Fruit fly (Drosophila melanogaster) whole organism, embryonic: ENCODE data around the gene Cyp28c1.

ENCODE experiments used
- Adf1 ChIP-seq: fragments of 200-800 bp; sonication (Bioruptor generic); IDR thresholded peaks from 2 replicates; pipeline ENCODE4 v1.3.6; 2022; ENCODE audit warnings: missing biosample characterization, missing genetic modification characterization
- CG11560 ChIP-seq: fragments of 200-800 bp; sonication (Bioruptor generic); IDR thresholded peaks from 3 replicates; pipeline ENCODE4 v1.3.6; 2022; ENCODE audit warnings: missing biosample characterization, missing genetic modification characterization
- CG11723 ChIP-seq: fragments of 200-800 bp; sonication (Bioruptor generic); optimal IDR thresholded peaks from 2 replicates; lab custom pipeline; 2017; ENCODE audit warnings: missing biosample characterization, mild to moderate bottlenecking, missing genetic modification characterization
- CG1233 ChIP-seq: fragments of 200-800 bp; sonication (Bioruptor generic); optimal IDR thresholded peaks from 4 replicates; lab custom pipeline; 2018; ENCODE audit warnings: missing biosample characterization, mild to moderate bottlenecking, missing genetic modification characterization
- CG12391 ChIP-seq: fragments of 200-800 bp; sonication (Bioruptor generic); optimal IDR thresholded peaks from 3 replicates; lab custom pipeline; 2018; ENCODE audit warnings: missing biosample characterization, mild to moderate bottlenecking, missing genetic modification characterization, moderate library complexity
- CG13624 ChIP-seq: fragments of 200-800 bp; sonication (Bioruptor generic); optimal IDR thresholded peaks from 2 replicates; lab custom pipeline; 2016; ENCODE audit warnings: missing biosample characterization, missing genetic modification characterization
- CG14050 ChIP-seq: fragments of 200-800 bp; sonication (Bioruptor generic); IDR thresholded peaks from 3 replicates; pipeline ENCODE4 v1.3.6; 2022; ENCODE audit warnings: missing biosample characterization, missing genetic modification characterization
- CG14441 ChIP-seq: fragments of 200-800 bp; sonication (Bioruptor generic); IDR thresholded peaks from 2 replicates; pipeline ENCODE4 v1.3.6; 2022; ENCODE audit warnings: missing biosample characterization, missing genetic modification characterization
- CG15269 ChIP-seq: fragments of 200-800 bp; sonication (Bioruptor generic); optimal IDR thresholded peaks from 2 replicates; lab custom pipeline; 2018; ENCODE audit warnings: missing biosample characterization, mild to moderate bottlenecking, missing genetic modification characterization, moderate library complexity
- CG17361 ChIP-seq: fragments of 200-800 bp; sonication (Bioruptor generic); IDR thresholded peaks from 3 replicates; pipeline ENCODE4 v1.3.6; 2022; ENCODE audit warnings: missing biosample characterization, missing genetic modification characterization
- CG18476 ChIP-seq: fragments of 200-800 bp; sonication (Bioruptor generic); optimal IDR thresholded peaks from 2 replicates; lab custom pipeline; 2016; ENCODE audit warnings: missing biosample characterization, mild to moderate bottlenecking, missing genetic modification characterization
- CG18599 ChIP-seq: fragments of 200-800 bp; sonication (Bioruptor generic); optimal IDR thresholded peaks from 3 replicates; lab custom pipeline; 2017; ENCODE audit warnings: missing biosample characterization, missing genetic modification characterization, mild to moderate bottlenecking, moderate library complexity, missing genetic modification reagents
- CG2712 ChIP-seq: fragments of 200-800 bp; optimal IDR thresholded peaks from 3 replicates; lab custom pipeline; 2019; ENCODE audit warnings: missing biosample characterization, mild to moderate bottlenecking, missing genetic modification characterization, moderate library complexity
- CG31365 ChIP-seq: fragments of 200-800 bp; sonication (Bioruptor generic); optimal IDR thresholded peaks from 2 replicates; lab custom pipeline; 2018; ENCODE audit warnings: missing biosample characterization, mild to moderate bottlenecking, missing genetic modification characterization
- CG31388 ChIP-seq: fragments of 200-800 bp; sonication (Bioruptor generic); optimal IDR thresholded peaks from 2 replicates; lab custom pipeline; 2016; ENCODE audit warnings: missing biosample characterization, missing genetic modification characterization
- CG4328 ChIP-seq: fragments of 200-800 bp; sonication (Bioruptor generic); optimal IDR thresholded peaks from 3 replicates; lab custom pipeline; 2017; ENCODE audit warnings: missing biosample characterization, missing genetic modification reagents, missing genetic modification characterization
- CG4730 ChIP-seq: fragments of 200-800 bp; sonication (Bioruptor generic); IDR thresholded peaks from 2 replicates; pipeline ENCODE4 v1.3.6; 2022; ENCODE audit warnings: missing biosample characterization, missing genetic modification characterization
- CG4854 ChIP-seq: fragments of 200-800 bp; sonication (Bioruptor generic); optimal IDR thresholded peaks from 2 replicates; lab custom pipeline; 2016; ENCODE audit warnings: missing biosample characterization, missing genetic modification characterization, inconsistent platforms
- CG7556 ChIP-seq: fragments of 200-800 bp; sonication (Bioruptor generic); optimal IDR thresholded peaks from 2 replicates; lab custom pipeline; 2017; ENCODE audit warnings: missing biosample characterization, mild to moderate bottlenecking, missing genetic modification characterization
- CoRest ChIP-seq: fragments of 200-800 bp; sonication (Bioruptor generic); optimal IDR thresholded peaks from 3 replicates; lab custom pipeline; 2018; ENCODE audit warnings: missing biosample characterization, mild to moderate bottlenecking, missing genetic modification characterization, moderate library complexity
- Dfd ChIP-seq, 2 experiments: fragments of >200 bp; optimal IDR thresholded peaks; 2 replicates each; lab custom pipeline; 2017; ENCODE audit warnings: missing biosample characterization in 2 of 2, missing genetic modification characterization in 2 of 2
- Dll ChIP-seq: fragments of 200-800 bp; sonication (Bioruptor generic); IDR thresholded peaks from 4 replicates; pipeline ENCODE4 v1.3.6; 2022; ENCODE audit warnings: missing biosample characterization, missing genetic modification characterization; ENCODE audit not compliant: partially characterized antibody
- Dp ChIP-seq: fragments of 200-800 bp; sonication (Bioruptor generic); optimal IDR thresholded peaks from 2 replicates; lab custom pipeline; 2018; ENCODE audit warnings: missing biosample characterization, mild to moderate bottlenecking, missing genetic modification characterization, moderate library complexity
- E2f2 ChIP-seq: fragments of 200-800 bp; sonication (Bioruptor generic); IDR thresholded peaks from 2 replicates; pipeline ENCODE4 v1.3.6; 2022; ENCODE audit warnings: missing biosample characterization, missing genetic modification characterization
- Ets97D ChIP-seq: fragments of 200-800 bp; sonication (Bioruptor generic); optimal IDR thresholded peaks from 3 replicates; lab custom pipeline; 2016; ENCODE audit warnings: missing biosample characterization, missing genetic modification characterization
- Gug ChIP-seq: fragments of 200-800 bp; sonication (Bioruptor generic); IDR thresholded peaks from 4 replicates; pipeline ENCODE4 v1.3.6; 2022; ENCODE audit warnings: missing biosample characterization, missing genetic modification characterization
- Oaz ChIP-seq: fragments of 200-800 bp; sonication (Bioruptor generic); IDR thresholded peaks from 2 replicates; pipeline ENCODE4 v1.3.6; 2022; ENCODE audit warnings: missing biosample characterization, missing genetic modification characterization
- Oli ChIP-seq: fragments of 200-800 bp; sonication (Bioruptor generic); optimal IDR thresholded peaks from 2 replicates; lab custom pipeline; 2018; ENCODE audit warnings: missing biosample characterization, mild to moderate bottlenecking, missing genetic modification characterization, moderate library complexity
- Optix ChIP-seq: fragments of 200-800 bp; sonication (Bioruptor generic); IDR thresholded peaks from 3 replicates; pipeline ENCODE4 v1.3.6; 2022; ENCODE audit warnings: missing biosample characterization, missing genetic modification characterization
- Trl ChIP-seq, 3 experiments: fragments of >200 bp in 2 of 3; fragments of 200-800 bp in 1 of 3; sonication (Bioruptor generic) in 1 of 3; optimal IDR thresholded peaks; 2 replicates in 1 of 3; 3 replicates in 2 of 3; lab custom pipeline; 2016 to 2017; ENCODE audit warnings: missing biosample characterization in 1 of 3, missing genetic modification characterization in 1 of 3
- Vsx1 ChIP-seq: fragments of 200-800 bp; sonication (Bioruptor generic); optimal IDR thresholded peaks from 2 replicates; lab custom pipeline; 2017; ENCODE audit warnings: missing biosample characterization, mild to moderate bottlenecking, missing genetic modification characterization, missing genetic modification reagents
- ase ChIP-seq: fragments of 200-800 bp; sonication (Bioruptor generic); IDR thresholded peaks from 3 replicates; pipeline ENCODE4 v1.3.6; 2022; ENCODE audit warnings: missing biosample characterization, missing genetic modification characterization
- caup ChIP-seq: fragments of 200-800 bp; sonication (Bioruptor generic); optimal IDR thresholded peaks from 3 replicates; lab custom pipeline; 2017; ENCODE audit warnings: missing biosample characterization, mild to moderate bottlenecking, missing genetic modification characterization, moderate library complexity; ENCODE audit not compliant: severe bottlenecking
- chn ChIP-seq: fragments of 200-800 bp; sonication (Bioruptor generic); optimal IDR thresholded peaks from 2 replicates; lab custom pipeline; 2016; ENCODE audit warnings: missing biosample characterization, missing genetic modification characterization
- ci ChIP-seq: fragments of 200-800 bp; sonication (Bioruptor generic); IDR thresholded peaks from 3 replicates; pipeline ENCODE4 v1.3.6; 2022; ENCODE audit warnings: missing biosample characterization, missing genetic modification characterization
- en ChIP-seq: fragments of 200-800 bp; sonication (Bioruptor generic); optimal IDR thresholded peaks from 2 replicates; lab custom pipeline; 2016; ENCODE audit warnings: missing biosample characterization, missing genetic modification characterization
- gem ChIP-seq: fragments of 200-800 bp; sonication (Bioruptor generic); optimal IDR thresholded peaks from 2 replicates; lab custom pipeline; 2019; ENCODE audit warnings: missing biosample characterization, mild to moderate bottlenecking, missing genetic modification characterization, moderate library complexity
- gt ChIP-seq: fragments of 200-800 bp; sonication (Bioruptor generic); IDR thresholded peaks from 2 replicates; pipeline ENCODE4 v1.3.6; 2022; ENCODE audit warnings: missing biosample characterization, missing genetic modification characterization
- hth ChIP-seq: fragments of >200 bp; optimal IDR thresholded peaks from 2 replicates; lab custom pipeline; 2017; ENCODE audit warnings: inconsistent platforms
- insv ChIP-seq, 2 experiments: fragments of 200-800 bp; sonication (Bioruptor generic); optimal IDR thresholded peaks; 3 replicates each; lab custom pipeline; 2016 to 2018; ENCODE audit warnings: missing biosample characterization in 2 of 2, missing genetic modification characterization in 2 of 2
- lbe ChIP-seq: fragments of 200-800 bp; sonication (Bioruptor generic); optimal IDR thresholded peaks from 2 replicates; lab custom pipeline; 2016; ENCODE audit warnings: missing biosample characterization, mild to moderate bottlenecking, missing genetic modification characterization
- lola ChIP-seq, 3 experiments: fragments of >200 bp in 2 of 3; fragments of 200-800 bp in 1 of 3; sonication (Bioruptor generic) in 1 of 3; optimal IDR thresholded peaks; 2 replicates each; lab custom pipeline; 2017 to 2019; ENCODE audit warnings: missing biosample characterization in 3 of 3, missing genetic modification characterization in 3 of 3, mild to moderate bottlenecking in 1 of 3, moderate library complexity in 1 of 3
- luna ChIP-seq: fragments of 200-800 bp; sonication (Bioruptor generic); optimal IDR thresholded peaks from 2 replicates; lab custom pipeline; 2016; ENCODE audit warnings: missing biosample characterization, missing genetic modification characterization
- mld ChIP-seq: fragments of 200-800 bp; sonication (Bioruptor generic); IDR thresholded peaks from 3 replicates; pipeline ENCODE4 v1.3.6; 2022; ENCODE audit warnings: missing biosample characterization, missing genetic modification characterization; ENCODE audit not compliant: partially characterized antibody
- phol ChIP-seq: fragments of 200-800 bp; sonication (Bioruptor generic); optimal IDR thresholded peaks from 3 replicates; lab custom pipeline; 2018; ENCODE audit warnings: missing biosample characterization, mild to moderate bottlenecking, missing genetic modification characterization, moderate library complexity
- sens ChIP-seq: fragments of 200-800 bp; sonication (Bioruptor generic); peaks from one replicate; lab custom pipeline; 2016; ENCODE audit warnings: missing biosample characterization, missing genetic modification characterization
- stc ChIP-seq: fragments of 200-800 bp; sonication (Bioruptor generic); IDR thresholded peaks from 2 replicates; pipeline ENCODE4 v1.3.6; 2022; ENCODE audit warnings: missing biosample characterization, missing genetic modification characterization
- tap ChIP-seq: fragments of 200-800 bp; optimal IDR thresholded peaks from 3 replicates; lab custom pipeline; 2019; ENCODE audit warnings: missing biosample characterization, mild to moderate bottlenecking, missing genetic modification characterization, moderate library complexity
- trem ChIP-seq: fragments of 200-800 bp; optimal IDR thresholded peaks from 3 replicates; lab custom pipeline; 2019; ENCODE audit warnings: missing biosample characterization, mild to moderate bottlenecking, missing genetic modification characterization, moderate library complexity
- vvl ChIP-seq: fragments of 200-800 bp; sonication (Bioruptor generic); IDR thresholded peaks from 2 replicates; pipeline ENCODE4 v1.3.6; 2022; ENCODE audit warnings: missing biosample characterization, missing genetic modification characterization

Gene Cyp28c1

dm6 chrX:11841702-11842378 lies 2.4 kb downstream of the Cyp28c1 start:
- TF ChIP-seq Oli (tag; lab: Kevin White, UChicago) (peak; percentile 16), CG4328 (GFP tag; lab: Kevin White, UChicago) (no peak), CG18476 (GFP tag; lab: Kevin White, UChicago) (no peak), hth (lab: Kevin White, UChicago) (no peak), gt (GFP tag; lab: Robert Waterston, UW) (no peak), CG2712 (tag; lab: Kevin White, UChicago) (peak; percentile 42), mld (GFP tag; lab: Robert Waterston, UW) (no peak), ase (GFP tag; lab: Robert Waterston, UW) (no peak), CG18599 (GFP tag; lab: Kevin White, UChicago) (no peak), CG15269 (tag; lab: Kevin White, UChicago) (peak; percentile 13), CG31365 (tag; lab: Kevin White, UChicago) (no peak), lola (GFP tag; optimal IDR thresholded peaks at IDR 0.05; lab: Kevin White, UChicago) (no peak), sens (GFP tag; lab: Kevin White, UChicago) (peak; percentile 73), CoRest (peak; percentile 35), caup (no peak), CG11560 (tag; lab: Robert Waterston, UW) (no peak), Gug (GFP tag; lab: Robert Waterston, UW) (no peak), tap (tag; lab: Kevin White, UChicago) (peak; percentile 37), lbe (GFP tag; lab: Kevin White, UChicago) (no peak), E2f2 (no peak), CG12391 (tag; lab: Kevin White, UChicago) (peak; percentile 44), CG13624 (GFP tag; lab: Kevin White, UChicago) (no peak), CG7556 (GFP tag; lab: Kevin White, UChicago) (peak; percentile 15), CG31388 (no peak), CG14050 (GFP tag; lab: Robert Waterston, UW) (no peak), stc (GFP tag; lab: Robert Waterston, UW) (peak; percentile 51; the same call in 1 of the 2 replicates), Dll (GFP tag; lab: Robert Waterston, UW) (no peak), ci (GFP tag; lab: Robert Waterston, UW) (0 out of 3 replicates have a peak, but pooled peaks have one; percentile 7), en (GFP tag; lab: Kevin White, UChicago) (no peak), vvl (GFP tag; lab: Robert Waterston, UW) (peak; percentile 36; the same call in 1 of the 2 replicates), CG11723 (no peak), Optix (GFP tag; lab: Robert Waterston, UW) (no peak), CG4854 (GFP tag; lab: Kevin White, UChicago) (no peak), Dfd (GFP tag; optimal IDR thresholded peaks at IDR 0.05; lab: Kevin White, UChicago) (no peak), CG4730 (no peak), gem (tag; lab: Kevin White, UChicago) (peak; percentile 66), CG1233 (GFP tag; lab: Kevin White, UChicago) (no peak), Ets97D (no peak), Trl (optimal IDR thresholded peaks at IDR 0.05; lab: Kevin White, UChicago) (no peak), Trl (GFP tag; optimal IDR thresholded peaks at IDR 0.05; lab: Kevin White, UChicago) (no peak), Dp (GFP tag; lab: Kevin White, UChicago) (no peak), insv (GFP tag; optimal IDR thresholded peaks at IDR 0.05; lab: Kevin White, UChicago) (no peak), Oaz (GFP tag; lab: Robert Waterston, UW) (no peak), luna (GFP tag; lab: Kevin White, UChicago) (no peak), CG17361 (GFP tag; lab: Robert Waterston, UW) (peak; percentile 58; the same call in 2 of the 3 replicates), Vsx1 (GFP tag; lab: Kevin White, UChicago) (no peak), trem (tag; lab: Kevin White, UChicago) (no peak), phol (tag; lab: Kevin White, UChicago) (peak; percentile 59), CG14441 (GFP tag; lab: Robert Waterston, UW) (no peak), chn (GFP tag; lab: Kevin White, UChicago) (no peak), Adf1 (GFP tag; lab: Robert Waterston, UW) (no peak)
